Fruit fly (Drosophila melanogaster) whole organism, pupa: Measurements from ENCODE around the gene pyd.

Experiments used
- CG10348 ChIP-seq: fragments of 200-800 bp; sonication (Bioruptor generic); IDR thresholded peaks from 2 replicates; pipeline ENCODE4 v1.3.6; 2022; ENCODE audit warnings: missing biosample characterization, missing genetic modification characterization
- CG12605 ChIP-seq: fragments of 200-800 bp; sonication (Bioruptor generic); IDR thresholded peaks from 2 replicates; pipeline ENCODE4 v1.3.6; 2022; ENCODE audit warnings: missing biosample characterization, missing genetic modification characterization
- CG13204 ChIP-seq: fragments of 200-800 bp; sonication (Bioruptor generic); optimal IDR thresholded peaks from 2 replicates; lab custom pipeline; 2018; ENCODE audit warnings: missing biosample characterization, mild to moderate bottlenecking, missing genetic modification characterization, moderate library complexity
- CG14655 ChIP-seq: fragments of 200-800 bp; sonication (Bioruptor generic); optimal IDR thresholded peaks from 3 replicates; lab custom pipeline; 2017; ENCODE audit warnings: mild to moderate bottlenecking, missing biosample characterization, missing genetic modification reagents, missing genetic modification characterization
- CG15710 ChIP-seq: fragments of 200-800 bp; sonication (Bioruptor generic); optimal IDR thresholded peaks from 2 replicates; lab custom pipeline; 2018; ENCODE audit warnings: missing biosample characterization, mild to moderate bottlenecking, missing genetic modification characterization, moderate library complexity
- CG17806 ChIP-seq: fragments of 200-800 bp; sonication (Bioruptor generic); optimal IDR thresholded peaks from 2 replicates; lab custom pipeline; 2018; ENCODE audit warnings: missing biosample characterization, mild to moderate bottlenecking, missing genetic modification characterization, moderate library complexity
- CG32121 ChIP-seq: fragments of 200-800 bp; sonication (Bioruptor generic); IDR thresholded peaks from 2 replicates; pipeline ENCODE4 v1.3.6; 2022; ENCODE audit warnings: missing biosample characterization, missing genetic modification characterization
- CG34367 ChIP-seq: fragments of 200-800 bp; sonication (Bioruptor generic); optimal IDR thresholded peaks from 2 replicates; lab custom pipeline; 2018; ENCODE audit warnings: missing biosample characterization, mild to moderate bottlenecking, missing genetic modification characterization
- CG4496 ChIP-seq: fragments of 200-800 bp; sonication (Bioruptor generic); IDR thresholded peaks from 3 replicates; pipeline ENCODE4 v1.3.6; 2022; ENCODE audit warnings: missing biosample characterization, missing genetic modification characterization
- CG8159 ChIP-seq: fragments of 200-800 bp; sonication (Bioruptor generic); optimal IDR thresholded peaks from 3 replicates; lab custom pipeline; 2018; ENCODE audit warnings: missing biosample characterization, mild to moderate bottlenecking, missing genetic modification characterization, moderate library complexity
- CG8301 ChIP-seq: fragments of 200-800 bp; sonication (Bioruptor generic); optimal IDR thresholded peaks from 2 replicates; lab custom pipeline; 2018; ENCODE audit warnings: missing biosample characterization, mild to moderate bottlenecking, missing genetic modification characterization
- CG9948 ChIP-seq: fragments of 200-800 bp; sonication (Bioruptor generic); optimal IDR thresholded peaks from 2 replicates; lab custom pipeline; 2018; ENCODE audit warnings: missing biosample characterization, mild to moderate bottlenecking, missing genetic modification characterization, moderate library complexity
- D1 ChIP-seq: fragments of 200-800 bp; sonication (Bioruptor generic); optimal IDR thresholded peaks from 2 replicates; lab custom pipeline; 2018; ENCODE audit warnings: missing biosample characterization, mild to moderate bottlenecking, missing genetic modification characterization, moderate library complexity
- EcR ChIP-seq: fragments of 200-800 bp; sonication (Bioruptor generic); optimal IDR thresholded peaks from 3 replicates; lab custom pipeline; 2019; ENCODE audit warnings: missing biosample characterization, missing genetic modification characterization, mild to moderate bottlenecking, moderate library complexity, missing genetic modification reagents
- Ets98B ChIP-seq: fragments of 200-800 bp; sonication (Bioruptor generic); IDR thresholded peaks from 2 replicates; pipeline ENCODE4 v1.3.6; 2022; ENCODE audit warnings: missing biosample characterization, missing genetic modification characterization
- Pif1A ChIP-seq: fragments of 200-800 bp; sonication (Bioruptor generic); optimal IDR thresholded peaks from 3 replicates; lab custom pipeline; 2016; ENCODE audit warnings: missing biosample characterization, missing genetic modification characterization
- Pif1B ChIP-seq: fragments of 200-800 bp; sonication (Bioruptor generic); optimal IDR thresholded peaks from 3 replicates; lab custom pipeline; 2016; ENCODE audit warnings: missing biosample characterization, missing genetic modification characterization
- Snoo ChIP-seq: fragments of 200-800 bp; sonication (Bioruptor generic); optimal IDR thresholded peaks from 3 replicates; lab custom pipeline; 2017; ENCODE audit warnings: missing biosample characterization, mild to moderate bottlenecking, missing genetic modification characterization, inconsistent platforms
- fd96Ca ChIP-seq: fragments of 200-800 bp; sonication (Bioruptor generic); IDR thresholded peaks from 3 replicates; pipeline ENCODE4 v1.3.6; 2022; ENCODE audit warnings: missing biosample characterization, missing genetic modification characterization
- gl ChIP-seq: fragments of 200-800 bp; sonication (Bioruptor generic); optimal IDR thresholded peaks from 2 replicates; lab custom pipeline; 2018; ENCODE audit warnings: missing biosample characterization, mild to moderate bottlenecking, missing genetic modification characterization
- rn ChIP-seq: fragments of 200-800 bp; sonication (Bioruptor generic); IDR thresholded peaks from 2 replicates; pipeline ENCODE4 v1.3.6; 2022; ENCODE audit warnings: missing biosample characterization, missing genetic modification characterization

The pyd gene

DNA sequence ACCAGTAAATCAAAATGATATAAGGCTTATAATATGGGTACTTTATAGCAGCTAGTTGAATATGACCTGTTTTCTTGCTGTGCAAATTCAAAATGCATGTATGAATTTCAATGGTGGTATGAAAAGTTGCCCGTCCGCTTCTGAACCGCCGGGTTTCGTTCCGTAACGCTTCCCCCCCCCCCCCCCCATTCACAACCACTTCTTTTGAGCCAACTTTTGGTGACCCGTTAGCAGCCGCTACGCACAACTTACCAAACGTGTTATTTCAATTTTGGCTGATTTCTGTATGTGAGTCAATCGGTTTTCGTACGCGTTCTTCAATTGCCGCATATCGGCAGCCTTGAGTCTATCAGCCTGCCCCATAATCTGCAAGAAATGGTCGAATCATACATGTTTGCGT is 138.0 kb downstream of the pyd start:
- no peak for TF ChIP-seq rn (GFP tag; lab: Robert Waterston, UW)
- no peak for TF ChIP-seq CG32121 (GFP tag; lab: Robert Waterston, UW)
- TF ChIP-seq Pif1B (GFP tag; lab: Kevin White, UChicago) = no peak
- TF ChIP-seq CG9948 (tag; lab: Kevin White, UChicago) = no peak
- TF ChIP-seq CG14655 (GFP tag; lab: Kevin White, UChicago) = no peak
- peak; percentile 19 for TF ChIP-seq CG13204 (GFP tag; lab: Kevin White, UChicago)
- no peak for TF ChIP-seq Pif1A (GFP tag; lab: Kevin White, UChicago)
- no peak for TF ChIP-seq gl
- no peak for TF ChIP-seq D1
- no peak for TF ChIP-seq EcR (GFP tag; lab: Kevin White, UChicago)
- TF ChIP-seq CG8301 (tag; lab: Kevin White, UChicago) = no peak
- TF ChIP-seq CG15710 (tag; lab: Kevin White, UChicago) = no peak
- TF ChIP-seq CG34367 = no peak
- TF ChIP-seq fd96Ca = 0 out of 3 replicates have a peak, but pooled peaks have one; percentile 17
- TF ChIP-seq CG4496 (GFP tag; lab: Robert Waterston, UW) = no peak
- no peak for TF ChIP-seq CG12605 (GFP tag; lab: Robert Waterston, UW)

DNA sequence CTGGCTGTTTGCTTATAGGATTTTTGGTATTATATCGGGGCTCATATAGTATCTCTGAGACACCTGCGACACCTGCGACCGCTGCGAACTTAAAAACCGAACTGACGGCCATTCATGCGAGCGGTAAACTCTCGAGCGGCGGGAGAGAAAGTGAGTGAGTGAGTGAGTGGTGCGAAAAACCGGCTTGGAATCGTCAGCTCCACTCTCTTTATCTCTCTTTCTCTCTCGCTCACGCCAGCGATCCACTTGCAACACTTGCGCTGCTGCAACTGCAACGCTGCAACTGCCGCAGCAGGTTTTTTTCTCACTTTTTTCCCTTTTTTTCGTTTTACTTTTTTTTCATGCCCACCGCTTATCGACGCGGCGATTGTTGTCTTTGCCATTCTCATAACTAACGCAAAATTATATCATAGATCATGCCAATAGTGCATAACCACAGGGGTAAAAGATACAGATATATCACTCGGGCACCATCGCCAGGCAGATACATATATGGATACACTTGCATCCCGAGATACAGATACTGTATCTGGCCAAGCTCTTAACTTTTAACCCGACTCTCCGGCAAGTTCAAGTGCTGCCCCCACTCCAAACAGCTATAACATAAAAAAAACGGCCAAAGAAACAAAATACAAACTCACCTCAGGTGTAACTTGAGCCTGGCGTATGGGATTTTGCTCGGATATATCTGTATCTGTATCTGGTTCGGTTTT is 139.1 kb downstream of the pyd start:
- TF ChIP-seq fd96Ca = 0 out of 3 replicates have a peak, but pooled peaks have one; percentile 52
- peak; percentile 50 for TF ChIP-seq CG8159 (tag; lab: Kevin White, UChicago)
- peak; percentile 82 for TF ChIP-seq Pif1B (GFP tag; lab: Kevin White, UChicago)
- peak; percentile 83 for TF ChIP-seq CG12605 (GFP tag; lab: Robert Waterston, UW)
- TF ChIP-seq CG17806 (tag; lab: Kevin White, UChicago) = peak; percentile 31
- no peak for TF ChIP-seq D1
- TF ChIP-seq EcR (GFP tag; lab: Kevin White, UChicago) = peak; percentile 48
- no peak for TF ChIP-seq Snoo (tag; lab: Kevin White, UChicago)
- TF ChIP-seq CG34367 = peak; percentile 52
- no peak for TF ChIP-seq rn (GFP tag; lab: Robert Waterston, UW)
- peak; percentile 73 for TF ChIP-seq Pif1A (GFP tag; lab: Kevin White, UChicago)
- peak; percentile 17 for TF ChIP-seq CG9948 (tag; lab: Kevin White, UChicago)
- peak; percentile 95 for TF ChIP-seq CG13204 (GFP tag; lab: Kevin White, UChicago)
- TF ChIP-seq CG15710 (tag; lab: Kevin White, UChicago) = peak; percentile 34
- TF ChIP-seq CG10348 (GFP tag; lab: Robert Waterston, UW) = no peak
- peak; percentile 65 for TF ChIP-seq CG4496 (GFP tag; lab: Robert Waterston, UW)
- TF ChIP-seq Ets98B (GFP tag; lab: Robert Waterston, UW) = peak; percentile 63
- peak; percentile 79 for TF ChIP-seq gl
- TF ChIP-seq CG14655 (GFP tag; lab: Kevin White, UChicago) = peak; percentile 69
- TF ChIP-seq CG32121 (GFP tag; lab: Robert Waterston, UW) = no peak
- TF ChIP-seq CG8301 (tag; lab: Kevin White, UChicago) = peak; percentile 55

DNA sequence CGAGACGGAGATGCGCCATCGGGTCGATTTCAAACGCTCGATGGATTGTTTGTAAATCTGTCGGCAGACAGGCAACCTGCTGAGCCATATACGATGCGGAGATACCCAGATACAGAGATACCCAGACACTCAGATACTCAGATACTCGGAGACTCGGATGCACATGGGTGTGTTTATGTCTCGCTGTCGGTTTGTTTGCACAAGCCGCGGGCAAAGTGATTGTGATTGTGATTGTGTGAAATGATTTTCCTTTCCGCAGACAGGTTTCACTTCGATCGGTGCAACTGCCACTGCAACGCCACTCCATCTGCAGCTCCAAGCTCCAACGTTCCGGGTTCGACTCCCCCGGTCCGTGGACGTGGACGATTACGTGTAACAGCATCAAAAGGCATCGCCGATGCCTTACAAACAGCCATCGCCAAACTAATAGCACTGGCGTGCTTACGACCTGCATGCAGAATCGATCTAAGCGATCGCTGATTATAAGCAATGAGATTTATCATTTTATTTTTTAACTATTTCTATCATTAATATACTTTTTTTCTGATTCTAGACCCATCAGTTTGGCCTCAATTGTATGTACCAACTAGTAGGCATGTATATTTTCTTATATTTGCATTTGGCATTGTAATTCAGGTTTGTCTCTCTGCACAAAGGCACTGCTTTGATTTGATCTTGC is 142.8 kb downstream of the pyd start:
- TF ChIP-seq Snoo (tag; lab: Kevin White, UChicago) (peak; percentile 27), fd96Ca (peak; percentile 94), Pif1A (GFP tag; lab: Kevin White, UChicago) (peak; percentile 97), CG12605 (GFP tag; lab: Robert Waterston, UW) (peak; percentile 91), CG8301 (tag; lab: Kevin White, UChicago) (peak; percentile 82), CG9948 (tag; lab: Kevin White, UChicago) (peak; percentile 82), CG8159 (tag; lab: Kevin White, UChicago) (peak; percentile 82), CG14655 (GFP tag; lab: Kevin White, UChicago) (peak; percentile 89), gl (peak; percentile 41), CG15710 (tag; lab: Kevin White, UChicago) (peak; percentile 78), CG13204 (GFP tag; lab: Kevin White, UChicago) (no peak), D1 (no peak), Pif1B (GFP tag; lab: Kevin White, UChicago) (peak; percentile 98), EcR (GFP tag; lab: Kevin White, UChicago) (no peak), CG4496 (GFP tag; lab: Robert Waterston, UW) (peak; percentile 96), CG10348 (GFP tag; lab: Robert Waterston, UW) (no peak), rn (GFP tag; lab: Robert Waterston, UW) (peak; percentile 87), CG32121 (GFP tag; lab: Robert Waterston, UW) (peak; percentile 90), CG34367 (peak; percentile 76), CG17806 (tag; lab: Kevin White, UChicago) (peak; percentile 77), Ets98B (GFP tag; lab: Robert Waterston, UW) (peak; percentile 95)

DNA sequence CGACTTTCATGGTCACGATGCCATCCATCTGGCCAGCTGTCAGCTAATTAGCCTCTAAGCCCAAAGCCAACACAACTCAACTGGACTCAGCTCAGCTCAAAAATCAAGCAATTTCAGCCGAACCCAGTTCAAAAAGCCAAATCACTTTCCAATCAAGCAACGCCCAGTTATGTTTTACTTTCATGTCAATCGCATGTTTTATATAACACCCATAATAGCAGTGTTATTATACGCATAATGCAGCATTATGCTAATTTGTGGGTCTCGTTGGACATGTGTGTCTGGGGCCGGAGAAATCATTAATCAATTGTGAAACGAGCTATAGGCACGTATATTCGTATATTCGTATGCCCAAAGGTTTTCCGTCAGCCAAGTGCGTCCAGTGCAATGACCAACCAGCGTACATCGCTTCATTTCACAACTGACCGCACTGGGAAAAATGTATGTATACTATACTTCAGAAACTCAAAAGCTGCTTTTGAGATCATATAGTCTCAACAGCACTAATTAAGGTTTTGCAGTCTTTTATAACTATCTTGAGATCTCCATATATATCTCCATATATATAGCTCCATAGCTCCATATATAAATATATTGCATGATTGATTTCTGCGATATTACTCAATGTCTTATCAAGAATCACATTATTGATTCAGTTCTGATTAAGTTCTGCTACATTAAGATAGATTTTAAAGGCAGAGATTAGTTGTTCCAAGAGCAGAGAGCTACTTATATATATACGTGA is 144.0 kb downstream of the pyd start:
- TF ChIP-seq CG13204 (GFP tag; lab: Kevin White, UChicago) (no peak), CG14655 (GFP tag; lab: Kevin White, UChicago) (peak; percentile 75), gl (peak; percentile 8)
